Worm (Caenorhabditis elegans) whole organism, L3 larva: ENCODE measurements around the gene fbxa-133.

Source experiments
- ceh-82 ChIP-seq: fragments of 150-350 bp; optimal IDR thresholded peaks from 2 replicates; lab custom pipeline; 2014; ENCODE audit warnings: missing biosample characterization, missing genetic modification characterization
- elt-3 ChIP-seq, 3 experiments: fragments of 150-350 bp in 1 of 3; sonication (generic microtip) in 2 of 3; optimal IDR thresholded peaks; 2 replicates in 2 of 3; 4 replicates in 1 of 3; lab custom pipeline; 2014 to 2017; ENCODE audit warnings: missing biosample characterization in 3 of 3, missing genetic modification characterization in 3 of 3
- fos-1 ChIP-seq: fragments of 150-350 bp; optimal IDR thresholded peaks from 2 replicates; lab custom pipeline; 2014; ENCODE audit warnings: missing biosample characterization, missing genetic modification characterization
- nhr-11 ChIP-seq: fragments of 150-350 bp; optimal IDR thresholded peaks from 2 replicates; lab custom pipeline; 2014; ENCODE audit warnings: missing biosample characterization, missing genetic modification characterization
- unc-39 ChIP-seq: sonication (generic microtip); optimal IDR thresholded peaks from 4 replicates; lab custom pipeline; 2017; ENCODE audit warnings: missing biosample characterization, missing genetic modification characterization
- zag-1 ChIP-seq: fragments of 150-350 bp; optimal IDR thresholded peaks from 2 replicates; lab custom pipeline; 2014; ENCODE audit warnings: missing biosample characterization, missing genetic modification characterization

DNA sequence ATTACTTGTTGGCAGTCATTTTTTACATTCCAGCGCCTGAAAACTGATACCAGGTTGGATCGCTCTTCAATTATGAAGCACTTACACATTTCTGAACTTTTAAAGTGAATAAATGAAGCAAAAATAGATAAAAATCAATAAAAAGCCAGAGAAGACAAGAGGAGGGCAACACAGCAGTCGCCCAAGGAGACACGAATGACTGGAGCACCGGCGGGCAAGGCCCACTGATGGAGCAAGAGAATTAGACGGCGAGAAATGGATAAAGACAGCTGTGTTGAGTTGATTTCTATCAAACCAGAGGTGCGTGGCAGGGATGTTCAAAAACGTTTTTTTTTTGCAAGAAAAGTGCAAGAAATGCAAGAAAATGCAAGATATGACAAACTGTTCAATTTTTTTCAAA, 45.3 kb upstream of the fbxa-133 start:
- no peak for TF ChIP-seq zag-1 (tag; lab: Kevin White, UChicago)
- TF ChIP-seq fos-1 (tag; lab: Kevin White, UChicago), result no peak
- no peak for TF ChIP-seq unc-39 (tag; lab: Kevin White, UChicago)
- TF ChIP-seq nhr-11 (tag; lab: Kevin White, UChicago), result no peak
- TF ChIP-seq elt-3 (tag; optimal IDR thresholded peaks at IDR 0.05; lab: Kevin White, UChicago), result no peak
- no peak for TF ChIP-seq ceh-82
